Worm (Caenorhabditis elegans) whole organism, midembryonic: Measurements from ENCODE around the gene T10C6.10.

ENCODE experiments used
- T22C8.4 ChIP-seq: fragments of 200-800 bp; sonication (Bioruptor generic); IDR thresholded peaks from 2 replicates; pipeline ENCODE4 v1.3.6; 2022; ENCODE audit warnings: missing genetic modification characterization, missing compliant biosample characterization
- cog-1 ChIP-seq: sonication (generic microtip); optimal IDR thresholded peaks from 2 replicates; lab custom pipeline; 2016; ENCODE audit warnings: missing genetic modification characterization, missing compliant biosample characterization
- flt-1 ChIP-seq: fragments of 200-800 bp; sonication (Bioruptor generic); IDR thresholded peaks from 2 replicates; pipeline ENCODE4 v1.3.6; 2022; ENCODE audit warnings: missing genetic modification characterization, missing compliant biosample characterization
- klf-2 ChIP-seq: fragments of 200-800 bp; sonication (Bioruptor generic); conservative IDR thresholded peaks from 2 replicates; pipeline ENCODE4 v1.3.6; 2022; ENCODE audit warnings: missing genetic modification reagents, missing genetic modification characterization, missing compliant biosample characterization
- med-1 ChIP-seq: sonication (generic microtip); optimal IDR thresholded peaks from 2 replicates; lab custom pipeline; 2017; ENCODE audit warnings: missing genetic modification characterization, mild to moderate bottlenecking, missing compliant biosample characterization, antibody characterized with exemption, missing genetic modification reagents; ENCODE audit not compliant: insufficient read depth
- ref-1 ChIP-seq: fragments of 200-800 bp; sonication (Bioruptor generic); conservative IDR thresholded peaks from 2 replicates; pipeline ENCODE4 v1.3.6; 2022; ENCODE audit warnings: missing genetic modification reagents, missing genetic modification characterization, missing compliant biosample characterization
- tab-1 ChIP-seq: fragments of 200-800 bp; sonication (Bioruptor generic); IDR thresholded peaks from 2 replicates; pipeline ENCODE4 v1.3.6; 2022; ENCODE audit warnings: missing genetic modification characterization, missing compliant biosample characterization
- ztf-23 ChIP-seq: fragments of 200-800 bp; sonication (Bioruptor generic); IDR thresholded peaks from 2 replicates; pipeline ENCODE4 v1.3.6; 2022; ENCODE audit warnings: missing genetic modification reagents, missing genetic modification characterization, missing compliant biosample characterization
- ztf-29 ChIP-seq: fragments of 200-800 bp; sonication (Bioruptor generic); IDR thresholded peaks from 2 replicates; pipeline ENCODE4 v1.3.6; 2022; ENCODE audit warnings: missing genetic modification reagents, missing genetic modification characterization, missing compliant biosample characterization

The T10C6.10 gene

DNA sequence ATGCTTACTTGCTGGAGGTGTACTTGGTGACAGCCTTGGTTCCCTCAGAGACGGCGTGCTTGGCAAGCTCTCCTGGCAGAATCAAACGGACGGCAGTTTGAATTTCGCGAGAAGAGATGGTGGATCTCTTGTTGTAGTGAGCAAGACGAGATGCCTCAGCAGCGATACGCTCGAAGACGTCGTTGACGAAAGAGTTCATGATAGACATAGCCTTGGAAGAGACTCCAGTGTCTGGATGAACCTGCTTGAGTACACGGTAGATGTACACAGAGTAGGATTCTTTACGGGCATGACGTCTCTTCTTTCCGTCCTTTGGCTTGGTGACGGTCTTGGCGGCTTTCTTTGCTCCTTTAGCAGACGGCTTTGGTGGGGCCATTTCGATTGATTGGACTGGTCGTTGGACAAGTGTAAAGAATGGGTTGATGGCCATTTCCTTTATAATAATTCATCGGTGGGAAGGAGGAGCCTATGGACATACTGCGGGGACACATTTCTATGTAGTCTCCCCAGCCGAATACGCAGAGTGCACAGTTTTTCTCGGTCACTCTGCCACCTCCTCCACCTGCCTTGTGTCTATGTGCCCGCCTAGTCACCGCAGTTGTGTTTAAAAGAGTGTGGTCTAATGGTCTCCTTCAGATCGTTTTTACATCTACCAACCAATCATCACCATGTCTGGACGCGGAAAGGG is 4.1 kb downstream of the T10C6.10 start, which contains the start of the genes his-4 and his-3:
Gene his-4, minus strand, starts transcription at position 376 of the 688 bp plus-strand sequence.
Gene his-3, plus strand, starts transcription at position 669 of the 688 bp plus-strand sequence.
- TF ChIP-seq ztf-29 (peak; percentile 76), T22C8.4 (GFP tag; lab: Robert Waterston, UW) (peak; percentile 12; the same call in 1 of the 2 replicates), cog-1 (peak; percentile 31), ref-1 (GFP tag; lab: Robert Waterston, UW) (0 out of 2 replicates have a peak, but pooled peaks have one; percentile 7), flt-1 (GFP tag; lab: Robert Waterston, UW) (peak; percentile 64; the same call in 1 of the 2 replicates)

DNA sequence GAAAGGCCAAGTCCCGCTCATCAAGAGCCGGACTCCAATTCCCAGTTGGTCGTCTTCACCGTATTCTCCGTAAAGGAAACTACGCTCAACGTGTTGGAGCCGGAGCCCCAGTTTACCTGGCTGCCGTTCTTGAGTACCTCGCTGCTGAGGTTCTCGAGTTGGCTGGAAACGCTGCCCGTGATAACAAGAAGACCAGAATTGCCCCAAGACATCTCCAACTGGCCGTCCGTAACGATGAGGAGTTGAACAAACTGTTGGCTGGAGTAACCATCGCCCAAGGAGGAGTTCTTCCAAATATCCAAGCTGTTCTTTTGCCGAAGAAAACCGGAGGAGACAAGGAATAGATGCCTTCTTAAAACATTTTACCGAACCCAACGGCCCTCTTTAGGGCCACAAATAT is 4.6 kb downstream of the T10C6.10 start:
- peak; percentile 25 for TF ChIP-seq flt-1 (GFP tag; lab: Robert Waterston, UW)

DNA sequence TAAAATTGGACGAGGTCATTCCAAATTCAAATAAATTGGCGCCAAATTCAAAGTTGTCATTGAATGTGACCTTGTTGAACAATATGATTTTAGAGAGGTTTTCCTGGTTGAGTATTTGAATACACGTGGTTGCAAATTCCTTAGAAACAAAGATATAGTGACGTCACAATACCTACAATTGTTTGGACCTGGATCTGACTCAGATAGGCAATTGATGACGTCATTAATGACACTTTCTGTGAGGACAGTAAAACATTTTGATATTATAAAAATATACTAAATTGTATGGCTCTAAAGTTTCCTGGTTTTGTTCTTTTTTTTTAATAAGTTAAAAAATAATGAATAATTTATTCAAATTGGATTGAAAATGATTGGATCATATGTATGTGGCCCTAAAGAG is 5.2 kb downstream of the T10C6.10 start:
- TF ChIP-seq cog-1 (no peak), ztf-29 (no peak), ref-1 (GFP tag; lab: Robert Waterston, UW) (no peak), ztf-23 (no peak), T22C8.4 (GFP tag; lab: Robert Waterston, UW) (no peak), klf-2 (GFP tag; lab: Robert Waterston, UW) (no peak), med-1 (GFP tag; lab: Kevin White, UChicago) (no peak), tab-1 (no peak), flt-1 (GFP tag; lab: Robert Waterston, UW) (no peak)

ce11 chrV:16041925-16042742 is 5.9 kb downstream of the T10C6.10 start, which contains the start of the genes his-2 and his-1:
TSS of gene his-2 (minus strand) at chrV:16042283.
TSS of gene his-1 (plus strand) at chrV:16042520.
- TF ChIP-seq ztf-23 (0 out of 2 replicates have a peak, but pooled peaks have one; percentile 35), flt-1 (GFP tag; lab: Robert Waterston, UW) (peak; percentile 81), klf-2 (GFP tag; lab: Robert Waterston, UW) (0 out of 2 replicates have a peak, but pooled peaks have one; percentile 3)

DNA sequence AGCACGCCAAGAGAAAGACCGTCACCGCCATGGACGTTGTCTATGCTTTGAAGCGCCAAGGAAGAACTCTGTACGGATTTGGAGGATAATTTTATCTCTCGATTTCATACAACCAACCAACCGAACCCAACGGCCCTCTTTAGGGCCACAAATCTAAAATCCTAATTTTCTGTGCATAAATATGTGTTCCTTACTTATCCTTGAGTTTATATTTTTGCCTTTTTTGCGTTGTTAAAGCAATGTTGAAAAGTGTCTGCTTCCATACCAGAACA is 6.5 kb downstream of the T10C6.10 start:
- no peak for TF ChIP-seq med-1 (GFP tag; lab: Kevin White, UChicago)
- no peak for TF ChIP-seq tab-1
- TF ChIP-seq cog-1 = no peak
- no peak for TF ChIP-seq T22C8.4 (GFP tag; lab: Robert Waterston, UW)
- TF ChIP-seq ref-1 (GFP tag; lab: Robert Waterston, UW) = no peak
- no peak for TF ChIP-seq ztf-23
- TF ChIP-seq klf-2 (GFP tag; lab: Robert Waterston, UW) = no peak
- no peak; the same call in 1 of the 2 replicates for TF ChIP-seq flt-1 (GFP tag; lab: Robert Waterston, UW)
- TF ChIP-seq ztf-29 = no peak

- TF ChIP-seq cog-1 (no peak), ztf-29 (no peak), ztf-23 (no peak)
These were observed 7.5 kb downstream of the T10C6.10 start for ce11 chrV:16043686-16044085.

DNA sequence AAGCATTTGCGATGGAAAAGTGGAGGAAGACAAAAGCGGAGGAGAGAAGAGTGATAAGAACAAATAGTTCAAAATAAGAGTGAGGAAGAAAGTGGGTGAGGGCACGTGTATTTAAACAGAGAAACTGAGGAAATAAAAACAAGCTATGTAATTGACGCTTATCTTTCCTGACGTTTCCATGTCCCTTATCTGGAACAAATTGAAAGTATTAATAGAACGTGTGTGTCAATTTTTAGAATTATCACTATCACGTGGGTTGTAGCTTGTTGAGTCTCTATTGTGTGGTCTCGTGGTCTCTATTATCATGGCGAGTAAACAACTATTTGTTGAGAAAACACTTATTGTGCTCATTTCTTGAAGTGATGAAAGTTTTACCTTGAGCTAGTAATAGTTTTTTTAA is 9.6 kb downstream of the T10C6.10 start, which contains the start of gene T10C6.15:
Gene T10C6.15, minus strand, starts transcription at position 104 of the 400 bp plus-strand sequence.
- TF ChIP-seq ztf-29 (no peak), T22C8.4 (GFP tag; lab: Robert Waterston, UW) (no peak), flt-1 (GFP tag; lab: Robert Waterston, UW) (no peak), med-1 (GFP tag; lab: Kevin White, UChicago) (no peak), tab-1 (no peak), ref-1 (GFP tag; lab: Robert Waterston, UW) (no peak)

DNA sequence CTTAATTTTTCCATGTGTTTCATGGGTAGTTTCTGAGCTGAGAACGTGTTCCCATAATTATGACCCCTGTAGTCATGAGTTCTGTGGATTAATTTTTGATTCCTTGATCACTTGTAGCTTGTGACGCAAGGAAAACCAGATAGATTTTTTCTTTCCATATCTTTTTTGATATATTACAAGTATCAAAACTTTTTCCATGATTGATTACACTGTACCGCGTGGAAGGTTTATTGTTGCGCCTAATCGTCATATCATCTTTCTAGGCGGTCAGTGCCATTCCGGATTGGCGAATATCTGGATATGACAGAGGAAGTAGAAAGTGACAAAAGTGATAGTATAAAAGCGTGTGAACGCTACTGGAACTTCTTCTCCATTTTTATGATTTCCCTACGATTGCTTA is 10.4 kb downstream of the T10C6.10 start, which contains the start of gene ZK285.2:
Gene ZK285.2, plus strand, starts transcription at position 301 of the 400 bp plus-strand sequence.
- TF ChIP-seq flt-1 (GFP tag; lab: Robert Waterston, UW) (no peak), ztf-29 (no peak), T22C8.4 (GFP tag; lab: Robert Waterston, UW) (no peak), ref-1 (GFP tag; lab: Robert Waterston, UW) (no peak)

DNA sequence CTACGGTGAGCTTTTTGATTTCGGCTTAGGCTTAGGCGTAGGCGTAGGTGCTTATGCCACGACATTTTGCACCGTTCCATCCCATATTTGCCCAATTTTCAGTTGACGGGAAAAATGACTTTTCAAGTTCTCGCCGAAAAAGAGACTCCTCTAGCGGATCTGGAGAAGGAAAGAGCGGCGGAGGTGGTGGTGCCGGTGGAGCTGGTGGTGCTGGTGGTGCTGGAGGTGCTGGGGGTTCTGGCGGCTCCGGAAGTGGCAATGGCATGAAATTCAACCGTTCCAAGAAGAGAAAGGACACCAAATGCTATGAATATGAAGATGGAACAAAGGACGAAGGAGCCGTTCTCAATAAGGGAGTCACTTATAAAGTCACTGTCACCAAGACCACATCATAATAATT is 10.8 kb downstream of the T10C6.10 start:
- TF ChIP-seq T22C8.4 (GFP tag; lab: Robert Waterston, UW) = no peak
- TF ChIP-seq ref-1 (GFP tag; lab: Robert Waterston, UW) = no peak
- TF ChIP-seq ztf-29 = no peak
- no peak for TF ChIP-seq flt-1 (GFP tag; lab: Robert Waterston, UW)
- no peak for TF ChIP-seq med-1 (GFP tag; lab: Kevin White, UChicago)
- no peak for TF ChIP-seq ztf-23
- TF ChIP-seq tab-1 = no peak
- no peak for TF ChIP-seq cog-1
- no peak for TF ChIP-seq klf-2 (GFP tag; lab: Robert Waterston, UW)

ce11 chrV:16047508-16047907 is 11.3 kb downstream of the T10C6.10 start, which contains the start of gene str-198:
TSS of gene str-198 (plus strand) at chrV:16047808.
- TF ChIP-seq flt-1 (GFP tag; lab: Robert Waterston, UW) (no peak), ref-1 (GFP tag; lab: Robert Waterston, UW) (no peak)
